Fruit fly (Drosophila melanogaster): ENCODE measurements around the gene CG43295.

CG43295 gene

dm6 chr3L:16147819-16148236 lies 42.2 kb downstream of the CG43295 start (continued):
- TF ChIP-seq salr (GFP tag; optimal IDR thresholded peaks at IDR 0.05) (peak in 1 of 2 experiments; percentile 59), CG1621 (tag; optimal IDR thresholded peaks at IDR 0.05) (no peak), Smox (GFP tag; optimal IDR thresholded peaks at IDR 0.05) (peak; percentile 55), CG3919 (GFP tag; optimal IDR thresholded peaks at IDR 0.05) (peak; percentile 49), achi (GFP tag; optimal IDR thresholded peaks at IDR 0.05) (no peak), net (GFP tag; optimal IDR thresholded peaks at IDR 0.05) (peak; percentile 31), dac (GFP tag; optimal IDR thresholded peaks at IDR 0.05) (peak; percentile 8), Lpt (GFP tag; optimal IDR thresholded peaks at IDR 0.05) (no peak)

- TF ChIP-seq fd85E (GFP tag; optimal IDR thresholded peaks at IDR 0.05) (no peak), CG10669 (GFP tag; optimal IDR thresholded peaks at IDR 0.05) (peak; percentile 24), CG8632 (GFP tag; optimal IDR thresholded peaks at IDR 0.05) (no peak), CG6792 (GFP tag; optimal IDR thresholded peaks at IDR 0.05) (peak; percentile 17), CG8119 (GFP tag; IDR thresholded peaks at IDR 0.05) (no peak), spab (GFP tag; optimal IDR thresholded peaks at IDR 0.05) (no peak), pdm3 (GFP tag; optimal IDR thresholded peaks at IDR 0.05) (peak; percentile 47), OdsH (GFP tag; optimal IDR thresholded peaks at IDR 0.05) (peak; percentile 24), CG4318 (GFP tag; optimal IDR thresholded peaks at IDR 0.05) (peak; percentile 1), svp (GFP tag) (peak; percentile 80), CG8319 (GFP tag; optimal IDR thresholded peaks at IDR 0.05) (peak; percentile 25), CG3919 (GFP tag; optimal IDR thresholded peaks at IDR 0.05) (peak; percentile 36), eg (GFP tag; IDR thresholded peaks at IDR 0.05) (0 out of 3 replicates have a peak, but pooled peaks have one; percentile 39), cyc (GFP tag; optimal IDR thresholded peaks at IDR 0.05) (no peak), CG11294 (GFP tag; IDR thresholded peaks at IDR 0.05) (peak; percentile 5; the same call in 1 of the 2 replicates), CG31627 (GFP tag; optimal IDR thresholded peaks at IDR 0.05) (no peak), vri (GFP tag; optimal IDR thresholded peaks at IDR 0.05) (peak; percentile 46), Lpt (GFP tag; optimal IDR thresholded peaks at IDR 0.05) (no peak), CG16779 (tag; optimal IDR thresholded peaks at IDR 0.05) (no peak), Eip75B (GFP tag; optimal IDR thresholded peaks at IDR 0.05) (peak; percentile 42), Gug (GFP tag; IDR thresholded peaks at IDR 0.05) (no peak), Met (GFP tag; optimal IDR thresholded peaks at IDR 0.05) (peak; percentile 27), dsx (GFP tag; optimal IDR thresholded peaks at IDR 0.05; ENCODE audit: poor library complexity, severe bottlenecking) (no peak), Blimp-1 (GFP tag; optimal IDR thresholded peaks at IDR 0.05) (no peak), dac (GFP tag; optimal IDR thresholded peaks at IDR 0.05) (no peak), Hr38 (GFP tag; optimal IDR thresholded peaks at IDR 0.05) (no peak), CG6854 (GFP tag; optimal IDR thresholded peaks at IDR 0.05) (no peak), CG15336 (GFP tag; IDR thresholded peaks at IDR 0.05) (no peak), CG3032 (tag; optimal IDR thresholded peaks at IDR 0.05) (peak; percentile 0), CG10631 (GFP tag; optimal IDR thresholded peaks at IDR 0.05) (peak; percentile 24), CG6163 (GFP tag; IDR thresholded peaks at IDR 0.05) (no peak), Sox15 (GFP tag; optimal IDR thresholded peaks at IDR 0.05) (no peak), Ets96B (tag; optimal IDR thresholded peaks at IDR 0.05) (peak; percentile 22), ss (GFP tag; optimal IDR thresholded peaks at IDR 0.05) (peak; percentile 1 to 15), Eip78C (GFP tag) (peak; percentile 83), Sox102F (GFP tag; optimal IDR thresholded peaks at IDR 0.05) (no peak), CG1621 (tag; optimal IDR thresholded peaks at IDR 0.05) (peak; percentile 56), Smox (GFP tag; optimal IDR thresholded peaks at IDR 0.05) (no peak), Eip93F (GFP tag; optimal IDR thresholded peaks at IDR 0.05) (peak; percentile 58), lz (GFP tag; optimal IDR thresholded peaks at IDR 0.05) (peak; percentile 43), achi (GFP tag; optimal IDR thresholded peaks at IDR 0.05) (peak; percentile 8), CG6808 (GFP tag; optimal IDR thresholded peaks at IDR 0.05) (peak; percentile 43), CG6276 (GFP tag; optimal IDR thresholded peaks at IDR 0.05) (no peak), Ets21C (GFP tag; optimal IDR thresholded peaks at IDR 0.05) (peak; percentile 14), net (GFP tag; optimal IDR thresholded peaks at IDR 0.05) (peak; percentile 32), CG9139 (GFP tag; optimal IDR thresholded peaks at IDR 0.05) (no peak), CG34406 (GFP tag; optimal IDR thresholded peaks at IDR 0.05) (peak; percentile 24)
Observed at dm6 chr3L:16149418-16150160, 43.9 kb downstream of the CG43295 start.

Measured in whole organism, prepupa.